Worm (Caenorhabditis elegans) whole organism, L2 larva: ENCODE results near the gene F53F1.3.

Experiments
- C34F6.9 ChIP-seq: fragments of 150-350 bp; optimal IDR thresholded peaks from 2 replicates; lab custom pipeline; 2014; ENCODE audit warnings: missing biosample characterization, missing genetic modification characterization
- F13H6.1 ChIP-seq: sonication (generic microtip); optimal IDR thresholded peaks from 2 replicates; lab custom pipeline; 2016; ENCODE audit warnings: missing genetic modification characterization, missing compliant biosample characterization
- Y55F3AM.14 ChIP-seq: fragments of 200-800 bp; sonication (Bioruptor generic); optimal IDR thresholded peaks from 2 replicates; lab custom pipeline; 2018; ENCODE audit warnings: mild to moderate bottlenecking, missing genetic modification characterization, missing compliant biosample characterization
- ZK546.5 ChIP-seq: sonication (generic microtip); optimal IDR thresholded peaks from 2 replicates; lab custom pipeline; 2017; ENCODE audit warnings: missing biosample characterization, missing genetic modification characterization
- alr-1 ChIP-seq: fragments of 150-350 bp; optimal IDR thresholded peaks from 2 replicates; lab custom pipeline; 2014; ENCODE audit warnings: missing biosample characterization, missing genetic modification characterization
- aly-2 ChIP-seq: fragments of 150-350 bp; optimal IDR thresholded peaks from 2 replicates; lab custom pipeline; 2014; ENCODE audit warnings: missing biosample characterization, missing genetic modification characterization
- ama-1 ChIP-seq: fragments of 150-350 bp; optimal IDR thresholded peaks from 2 replicates; lab custom pipeline; 2018; ENCODE audit warnings: inconsistent platforms
- blmp-1 ChIP-seq: sonication (generic microtip); optimal IDR thresholded peaks from 2 replicates; lab custom pipeline; 2017; ENCODE audit warnings: missing genetic modification characterization, mild to moderate bottlenecking, missing compliant biosample characterization, antibody characterized with exemption, moderate library complexity; ENCODE audit not compliant: insufficient read depth
- ceh-16 ChIP-seq: fragments of 150-350 bp; optimal IDR thresholded peaks from 2 replicates; lab custom pipeline; 2014; ENCODE audit warnings: missing biosample characterization, missing genetic modification characterization
- crh-2 ChIP-seq: sonication (generic microtip); optimal IDR thresholded peaks from 2 replicates; lab custom pipeline; 2017; ENCODE audit warnings: missing biosample characterization, missing genetic modification characterization
- egl-27 ChIP-seq: sonication (generic microtip); optimal IDR thresholded peaks from 3 replicates; lab custom pipeline; 2017; ENCODE audit warnings: missing biosample characterization, missing genetic modification reagents, missing genetic modification characterization
- elt-3 ChIP-seq: sonication (generic microtip); optimal IDR thresholded peaks from 2 replicates; lab custom pipeline; 2017; ENCODE audit warnings: missing biosample characterization, missing genetic modification characterization
- fos-1 ChIP-seq: fragments of 150-350 bp; optimal IDR thresholded peaks from 2 replicates; lab custom pipeline; 2014; ENCODE audit warnings: missing biosample characterization, missing genetic modification characterization
- gmeb-1 ChIP-seq: fragments of 150-350 bp; optimal IDR thresholded peaks from 2 replicates; lab custom pipeline; 2014; ENCODE audit warnings: missing biosample characterization, missing genetic modification characterization
- lin-11 ChIP-seq: fragments of 150-350 bp; sonication (generic microtip); optimal IDR thresholded peaks from 2 replicates; lab custom pipeline; 2014; ENCODE audit warnings: missing biosample characterization, missing genetic modification characterization, inconsistent platforms, mixed read lengths
- lin-13 ChIP-seq: fragments of 150-350 bp; optimal IDR thresholded peaks from 2 replicates; lab custom pipeline; 2014; ENCODE audit warnings: missing biosample characterization, missing genetic modification reagents, missing genetic modification characterization
- lsy-2 ChIP-seq, 2 experiments: fragments of 150-350 bp in 1 of 2; sonication (generic microtip) in 1 of 2; optimal IDR thresholded peaks; 2 replicates each; lab custom pipeline; 2014 to 2017; ENCODE audit warnings: missing biosample characterization in 2 of 2, missing genetic modification characterization in 2 of 2
- mbf-1 ChIP-seq: sonication (generic microtip); optimal IDR thresholded peaks from 2 replicates; lab custom pipeline; 2017; ENCODE audit warnings: missing biosample characterization, missing genetic modification characterization
- mdl-1 ChIP-seq, 2 experiments: fragments of 150-350 bp in 1 of 2; sonication (generic microtip) in 1 of 2; optimal IDR thresholded peaks; 2 replicates each; lab custom pipeline; 2017; ENCODE audit warnings: missing biosample characterization in 2 of 2, missing genetic modification characterization in 2 of 2
- nhr-10 ChIP-seq: sonication (generic microtip); optimal IDR thresholded peaks from 2 replicates; lab custom pipeline; 2017; ENCODE audit warnings: missing biosample characterization, missing genetic modification characterization
- nhr-11 ChIP-seq: fragments of 150-350 bp; optimal IDR thresholded peaks from 2 replicates; lab custom pipeline; 2014; ENCODE audit warnings: missing biosample characterization, missing genetic modification characterization
- nhr-129 ChIP-seq: fragments of 150-350 bp; optimal IDR thresholded peaks from 2 replicates; lab custom pipeline; 2014; ENCODE audit warnings: missing biosample characterization, missing genetic modification characterization
- nhr-21 ChIP-seq: fragments of 150-350 bp; optimal IDR thresholded peaks from 2 replicates; lab custom pipeline; 2014; ENCODE audit warnings: missing biosample characterization, missing genetic modification characterization
- nhr-237 ChIP-seq: fragments of 150-350 bp; optimal IDR thresholded peaks from 2 replicates; lab custom pipeline; 2014; ENCODE audit warnings: missing biosample characterization, missing genetic modification characterization
- nhr-25 ChIP-seq: fragments of 150-350 bp; sonication (generic microtip); optimal IDR thresholded peaks from 3 replicates; lab custom pipeline; 2014; ENCODE audit warnings: missing biosample characterization, missing genetic modification characterization
- nhr-77 ChIP-seq: fragments of 150-350 bp; optimal IDR thresholded peaks from 2 replicates; lab custom pipeline; 2014; ENCODE audit warnings: missing biosample characterization, missing genetic modification characterization
- peb-1 ChIP-seq: fragments of 150-350 bp; optimal IDR thresholded peaks from 2 replicates; lab custom pipeline; 2014; ENCODE audit warnings: missing biosample characterization, missing genetic modification characterization
- sem-4 ChIP-seq: fragments of 150-350 bp; optimal IDR thresholded peaks from 2 replicates; lab custom pipeline; 2014; ENCODE audit warnings: missing biosample characterization, missing genetic modification reagents, missing genetic modification characterization
- sma-3 ChIP-seq: sonication (generic microtip); optimal IDR thresholded peaks from 2 replicates; lab custom pipeline; 2016; ENCODE audit warnings: missing genetic modification reagents, missing genetic modification characterization, missing compliant biosample characterization
- sma-9 ChIP-seq, 2 experiments: fragments of 150-350 bp in 1 of 2; sonication (generic microtip) in 1 of 2; optimal IDR thresholded peaks; 2 replicates each; lab custom pipeline; 2014 to 2016; ENCODE audit warnings: missing genetic modification characterization in 2 of 2, mild to moderate bottlenecking in 1 of 2, missing biosample characterization in 1 of 2, missing compliant biosample characterization in 1 of 2, missing genetic modification reagents in 1 of 2, moderate library complexity in 1 of 2
- snpc-4 ChIP-seq: fragments of 150-350 bp; optimal IDR thresholded peaks from 2 replicates; lab custom pipeline; 2014; ENCODE audit warnings: missing biosample characterization, missing genetic modification characterization
- unc-39 ChIP-seq: fragments of 150-350 bp; optimal IDR thresholded peaks from 2 replicates; lab custom pipeline; 2014; ENCODE audit warnings: missing biosample characterization, missing genetic modification characterization
- unc-55 ChIP-seq: fragments of 150-350 bp; sonication (generic microtip); optimal IDR thresholded peaks from 3 replicates; lab custom pipeline; 2014; ENCODE audit warnings: missing biosample characterization, missing genetic modification reagents, missing genetic modification characterization
- zag-1 ChIP-seq: fragments of 150-350 bp; optimal IDR thresholded peaks from 2 replicates; lab custom pipeline; 2014; ENCODE audit warnings: missing biosample characterization, missing genetic modification characterization
- ztf-4 ChIP-seq: fragments of 150-350 bp; optimal IDR thresholded peaks from 2 replicates; lab custom pipeline; 2014; ENCODE audit warnings: missing biosample characterization, missing genetic modification characterization

F53F1.3 gene

ce11 chrV:13390936-13391335, 17.1 kb upstream of the F53F1.3 start:
- TF ChIP-seq ceh-16 (tag; lab: Kevin White, UChicago) (peak; percentile 59), fos-1 (tag; lab: Kevin White, UChicago) (peak; percentile 1), C34F6.9 (tag; lab: Kevin White, UChicago) (no peak), sma-9 (GFP tag; optimal IDR thresholded peaks at IDR 0.05; lab: Kevin White, UChicago) (peak; percentile 71), sma-9 (tag; optimal IDR thresholded peaks at IDR 0.05; lab: Kevin White, UChicago) (no peak), gmeb-1 (tag; lab: Kevin White, UChicago) (peak; percentile 17), sma-3 (peak; percentile 7), lsy-2 (tag; optimal IDR thresholded peaks at IDR 0.05; lab: Kevin White, UChicago) (peak in 1 of 2 experiments; percentile 18), nhr-129 (tag; lab: Kevin White, UChicago) (peak; percentile 23), unc-39 (tag; lab: Kevin White, UChicago) (no peak)

DNA sequence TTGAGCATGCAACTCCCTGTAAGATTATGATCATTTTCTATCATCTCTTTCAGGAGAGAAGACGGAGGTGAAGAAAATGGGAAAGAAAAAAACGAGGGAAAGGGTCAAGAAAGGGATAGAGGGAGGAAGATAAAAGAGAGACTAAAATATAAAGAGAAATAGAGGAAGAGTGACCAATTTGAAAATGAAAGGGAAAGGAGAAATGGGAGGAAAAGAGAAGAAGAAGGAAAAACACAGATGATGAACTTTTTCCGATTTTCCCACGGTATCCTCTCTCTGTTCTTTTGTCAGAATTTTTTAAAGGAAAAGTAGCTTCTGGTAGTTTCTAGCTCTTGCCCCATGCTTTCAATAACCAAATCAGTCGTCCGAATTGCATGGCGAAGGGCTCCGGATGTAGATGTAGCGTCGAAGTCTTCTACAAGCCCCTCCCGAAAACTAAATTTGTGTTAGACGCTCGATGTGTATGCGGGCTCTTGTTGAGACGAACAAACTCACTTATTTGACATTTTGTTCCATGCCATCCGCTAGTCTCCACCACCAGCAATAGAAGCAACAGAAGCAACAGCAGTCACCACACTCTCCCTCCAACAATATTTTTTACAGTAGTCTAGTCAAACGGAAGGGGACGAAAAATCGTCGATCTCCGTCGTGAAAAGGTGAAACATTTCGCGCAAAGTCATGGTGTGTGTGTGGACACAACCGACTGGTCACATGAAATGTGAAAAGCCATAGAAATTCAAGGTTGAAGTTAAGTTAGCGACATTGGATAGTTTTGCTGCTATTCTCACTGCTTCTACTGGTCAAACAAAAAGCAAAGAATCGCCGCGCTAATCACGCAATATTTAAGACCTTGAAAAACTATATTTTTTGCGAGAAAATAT, 16.4 kb upstream of the F53F1.3 start, which contains the start of gene somi-1:
somi-1 (minus strand) TSS at position 18 of the 881 bp plus-strand sequence.
- TF ChIP-seq nhr-77 (tag; lab: Kevin White, UChicago) = no peak
- TF ChIP-seq blmp-1 (tag; lab: Kevin White, UChicago) = peak; percentile 96
- no peak for TF ChIP-seq mdl-1 (tag; optimal IDR thresholded peaks at IDR 0.05; lab: Kevin White, UChicago)
- peak; percentile 71 for TF ChIP-seq nhr-25 (tag; lab: Kevin White, UChicago)
- TF ChIP-seq egl-27 (tag; lab: Kevin White, UChicago) = peak; percentile 56
- peak; percentile 1 for TF ChIP-seq lin-13 (GFP tag; lab: Kevin White, UChicago)
- peak; percentile 8 for TF ChIP-seq fos-1 (tag; lab: Kevin White, UChicago)
- no peak for TF ChIP-seq mbf-1 (tag; lab: Kevin White, UChicago)
- peak; percentile 28 for TF ChIP-seq nhr-21 (tag; lab: Kevin White, UChicago)
- peak; percentile 78 for TF ChIP-seq sma-9 (GFP tag; optimal IDR thresholded peaks at IDR 0.05; lab: Kevin White, UChicago)
- no peak for TF ChIP-seq sma-9 (tag; optimal IDR thresholded peaks at IDR 0.05; lab: Kevin White, UChicago)
- peak; percentile 32 for TF ChIP-seq F13H6.1
- TF ChIP-seq ztf-4 = no peak
- TF ChIP-seq C34F6.9 (tag; lab: Kevin White, UChicago) = peak; percentile 15

DNA sequence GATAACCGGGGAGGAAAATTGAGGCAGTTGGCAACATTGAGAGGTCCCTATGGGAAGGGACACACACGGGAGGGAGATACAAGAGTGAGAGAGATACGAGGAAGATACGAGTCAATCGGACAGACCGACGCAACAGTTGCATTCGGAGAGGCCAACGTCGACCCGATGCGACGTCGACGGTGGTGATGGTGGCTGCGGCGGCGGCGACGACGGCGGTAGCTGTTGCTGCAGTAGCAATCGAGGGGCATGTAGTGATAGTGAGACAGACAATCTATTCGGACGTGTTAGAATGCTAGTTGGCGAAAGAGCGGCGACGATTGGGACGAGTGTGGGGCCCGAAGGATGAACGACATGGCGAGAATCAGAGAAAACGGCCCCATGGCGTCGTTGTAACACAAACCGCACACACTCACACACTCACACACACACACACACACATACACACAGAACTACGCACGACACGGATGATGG, 14.7 kb upstream of the F53F1.3 start:
- no peak for TF ChIP-seq nhr-21 (tag; lab: Kevin White, UChicago)
- no peak for TF ChIP-seq ZK546.5 (tag; lab: Kevin White, UChicago)
- TF ChIP-seq Y55F3AM.14 (GFP tag; lab: Kevin White, UChicago) = peak; percentile 56
- peak; percentile 31 for TF ChIP-seq C34F6.9 (tag; lab: Kevin White, UChicago)
- TF ChIP-seq nhr-11 (tag; lab: Kevin White, UChicago) = no peak
- TF ChIP-seq nhr-129 (tag; lab: Kevin White, UChicago) = peak; percentile 28
- TF ChIP-seq blmp-1 (tag; lab: Kevin White, UChicago) = no peak
- TF ChIP-seq lin-11 (tag; lab: Kevin White, UChicago) = no peak
- TF ChIP-seq sma-9 (GFP tag; optimal IDR thresholded peaks at IDR 0.05; lab: Kevin White, UChicago) = peak; percentile 2
- TF ChIP-seq sma-9 (tag; optimal IDR thresholded peaks at IDR 0.05; lab: Kevin White, UChicago) = no peak
- peak; percentile 5 for TF ChIP-seq sma-3
- TF ChIP-seq lsy-2 (tag; optimal IDR thresholded peaks at IDR 0.05; lab: Kevin White, UChicago) = peak in 1 of 2 experiments; percentile 13
- no peak for TF ChIP-seq unc-39 (tag; lab: Kevin White, UChicago)
- TF ChIP-seq F13H6.1 = peak; percentile 72

- TF ChIP-seq sem-4 (tag; lab: Kevin White, UChicago) (no peak), lin-11 (tag; lab: Kevin White, UChicago) (no peak), mbf-1 (tag; lab: Kevin White, UChicago) (no peak), C34F6.9 (tag; lab: Kevin White, UChicago) (no peak)
These were observed 13.1 kb upstream of the F53F1.3 start for ce11 chrV:13394968-13395367.

DNA sequence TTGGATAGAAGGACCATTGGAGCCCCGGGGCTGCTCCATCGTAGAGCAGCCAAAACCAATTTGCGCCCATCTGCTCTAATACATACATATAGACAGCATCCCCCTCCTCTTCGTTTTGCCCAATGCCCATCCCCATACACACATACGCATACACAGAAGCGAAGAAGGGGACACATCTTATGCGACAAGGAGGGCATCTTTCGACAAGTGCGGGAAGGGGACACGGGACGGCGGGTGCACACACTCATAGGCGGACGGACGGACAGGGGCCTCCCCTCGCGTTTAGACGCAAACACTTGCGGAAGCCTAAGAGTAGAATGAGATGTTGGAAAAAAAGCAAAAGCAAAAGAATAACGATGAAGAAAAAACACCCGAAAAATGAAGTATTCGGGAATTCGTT, 11.6 kb upstream of the F53F1.3 start:
- TF ChIP-seq Y55F3AM.14 (GFP tag; lab: Kevin White, UChicago) (peak; percentile 39), crh-2 (no peak), nhr-21 (tag; lab: Kevin White, UChicago) (no peak), alr-1 (tag; lab: Kevin White, UChicago) (no peak), zag-1 (tag; lab: Kevin White, UChicago) (peak; percentile 48), ceh-16 (tag; lab: Kevin White, UChicago) (no peak), sma-3 (no peak), ama-1 (no peak), nhr-237 (tag; lab: Kevin White, UChicago) (no peak), nhr-10 (tag; lab: Kevin White, UChicago) (no peak), fos-1 (tag; lab: Kevin White, UChicago) (no peak), elt-3 (tag; lab: Kevin White, UChicago) (no peak), snpc-4 (tag; lab: Kevin White, UChicago) (no peak), aly-2 (tag; lab: Kevin White, UChicago) (no peak), egl-27 (tag; lab: Kevin White, UChicago) (no peak), nhr-129 (tag; lab: Kevin White, UChicago) (peak; percentile 17), unc-55 (GFP tag; lab: Kevin White, UChicago) (no peak), peb-1 (tag; lab: Kevin White, UChicago) (no peak)
